Worm (Caenorhabditis elegans): ENCODE measurements around the gene sdz-35.

DNA sequence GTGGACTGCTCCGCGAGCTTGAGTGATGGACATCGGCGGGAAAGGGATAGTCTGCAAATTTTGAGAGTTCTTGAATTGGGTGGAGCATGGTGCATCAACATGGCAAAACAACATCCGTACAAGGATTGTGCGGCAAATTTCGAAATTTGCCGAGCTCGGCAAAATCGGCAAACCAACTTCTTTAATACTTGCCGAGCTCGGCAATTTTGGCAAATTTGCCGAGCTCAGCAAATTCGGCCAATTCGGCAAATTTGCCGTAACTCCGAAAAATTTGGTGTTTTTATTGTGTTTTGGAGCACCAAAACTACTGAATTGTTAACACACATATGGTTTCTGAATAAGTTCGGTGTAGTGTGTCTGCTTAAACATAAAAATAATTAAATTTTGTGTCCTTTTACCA lies 38.5 kb downstream of the sdz-35 start, which contains the start of gene fbxc-55:
- TF ChIP-seq nhr-237 (tag; optimal IDR thresholded peaks at IDR 0.05) (no peak), elt-3 (tag; optimal IDR thresholded peaks at IDR 0.05) (no peak), nhr-76 (tag; optimal IDR thresholded peaks at IDR 0.05) (no peak), lin-32 (GFP tag; optimal IDR thresholded peaks at IDR 0.05) (no peak), elt-1 (tag; optimal IDR thresholded peaks at IDR 0.05; ENCODE audit: borderline replicate concordance, insufficient read depth) (no peak)
